Fruit fly (Drosophila melanogaster): ENCODE results near the gene Obp83a.

Obp83a gene

dm6 chr3R:6008202-6009062 lies 33.4 kb upstream of the Obp83a start, which contains the start of gene Rm62 (continued):
- TF ChIP-seq CG17568 (GFP tag; optimal IDR thresholded peaks at IDR 0.05) (no peak), CG10543 (GFP tag; optimal IDR thresholded peaks at IDR 0.05) (peak; percentile 8), CG1024 (GFP tag; IDR thresholded peaks at IDR 0.05) (no peak)

dm6 chr3R:6007123-6008000 lies 32.3 kb upstream of the Obp83a start:
- TF ChIP-seq bowl (GFP tag; IDR thresholded peaks at IDR 0.05) (no peak), CG8944 (GFP tag; optimal IDR thresholded peaks at IDR 0.05) (no peak), cad (GFP tag; optimal IDR thresholded peaks at IDR 0.05) (peak; percentile 7), nau (GFP tag; optimal IDR thresholded peaks at IDR 0.05) (no peak), CG12769 (tag; optimal IDR thresholded peaks at IDR 0.05) (peak; percentile 55), maf-S (GFP tag; optimal IDR thresholded peaks at IDR 0.05) (peak; percentile 35), Sox102F (GFP tag; optimal IDR thresholded peaks at IDR 0.05) (no peak), ci (GFP tag; IDR thresholded peaks at IDR 0.05) (peak; percentile 54; the same call in 1 of the 3 replicates), CG8290 (GFP tag; optimal IDR thresholded peaks at IDR 0.05) (no peak), CG8290 (tag; optimal IDR thresholded peaks at IDR 0.05) (peak in 1 of 2 experiments; percentile 73), Max (GFP tag; optimal IDR thresholded peaks at IDR 0.05) (peak; percentile 80), BEAF-32 (GFP tag; optimal IDR thresholded peaks at IDR 0.05) (peak; percentile 49), CG6683 (GFP tag; optimal IDR thresholded peaks at IDR 0.05) (peak; percentile 19), ken (GFP tag; IDR thresholded peaks at IDR 0.05) (peak; percentile 38; the same call in 1 of the 3 replicates), CHES-1-like (GFP tag; optimal IDR thresholded peaks at IDR 0.05) (peak; percentile 9), cwo (GFP tag; optimal IDR thresholded peaks at IDR 0.05) (peak; percentile 81), unc-4 (GFP tag; IDR thresholded peaks at IDR 0.05; ENCODE audit: partially characterized antibody) (peak; percentile 39; the same call in 1 of the 2 replicates), bigmax (GFP tag; optimal IDR thresholded peaks at IDR 0.05) (peak; percentile 74), Adf1 (GFP tag; IDR thresholded peaks at IDR 0.05) (peak; percentile 43; the same call in 1 of the 2 replicates), CG7786 (GFP tag; optimal IDR thresholded peaks at IDR 0.05) (peak; percentile 21), hbn (GFP tag; IDR thresholded peaks at IDR 0.05; ENCODE audit: partially characterized antibody) (peak; percentile 19; the same call in 1 of the 2 replicates), CG2678 (tag; optimal IDR thresholded peaks at IDR 0.05) (peak; percentile 3), Atf6 (GFP tag; IDR thresholded peaks at IDR 0.05) (no peak), caup (GFP tag; optimal IDR thresholded peaks at IDR 0.05; ENCODE audit: severe bottlenecking) (peak; percentile 28), Bdp1 (GFP tag; optimal IDR thresholded peaks at IDR 0.05) (no peak), pzg (GFP tag; optimal IDR thresholded peaks at IDR 0.05) (peak; percentile 22), amos (GFP tag; IDR thresholded peaks at IDR 0.05; ENCODE audit: partially characterized antibody) (peak; percentile 26; the same call in 1 of the 2 replicates), CG10565 (GFP tag; optimal IDR thresholded peaks at IDR 0.05) (no peak), abd-A (tag; optimal IDR thresholded peaks at IDR 0.05) (peak; percentile 97), CG15269 (tag; optimal IDR thresholded peaks at IDR 0.05) (no peak), fd96Cb (tag; optimal IDR thresholded peaks at IDR 0.05) (no peak), MBD-R2 (GFP tag; IDR thresholded peaks at IDR 0.05) (peak; percentile 27; the same call in 1 of the 2 replicates), CG18599 (GFP tag; optimal IDR thresholded peaks at IDR 0.05) (peak; percentile 59), nom (GFP tag; optimal IDR thresholded peaks at IDR 0.05) (peak; percentile 42), sens (GFP tag) (peak; percentile 73), CG2199 (GFP tag; IDR thresholded peaks at IDR 0.05) (0 out of 3 replicates have a peak, but pooled peaks have one; percentile 58), gem (tag; optimal IDR thresholded peaks at IDR 0.05) (peak; percentile 30), CG10366 (GFP tag; IDR thresholded peaks at IDR 0.05) (no peak), mirr (GFP tag; optimal IDR thresholded peaks at IDR 0.05) (peak; percentile 80), lbe (GFP tag; optimal IDR thresholded peaks at IDR 0.05) (peak; percentile 50), Hsf (GFP tag; optimal IDR thresholded peaks at IDR 0.05) (peak; percentile 8)

All from whole organism, embryonic.